Fruit fly (Drosophila melanogaster) Kc167 (cell line): ENCODE data around the gene CG14817.

Experiments used
- Myc ChIP-seq: fragments of >200 bp; optimal IDR thresholded peaks from 2 replicates; lab custom pipeline; 2017; ENCODE audit warnings: missing external identifiers
- Sin3A ChIP-seq: fragments of >200 bp; optimal IDR thresholded peaks from 2 replicates; lab custom pipeline; 2018; ENCODE audit warnings: missing external identifiers
- h ChIP-seq: fragments of >200 bp; optimal IDR thresholded peaks from 3 replicates; lab custom pipeline; 2018; ENCODE audit warnings: missing external identifiers
- insv ChIP-seq: fragments of >200 bp; optimal IDR thresholded peaks from 3 replicates; lab custom pipeline; 2018; ENCODE audit warnings: missing external identifiers
- psq ChIP-seq: fragments of >200 bp; optimal IDR thresholded peaks from 2 replicates; lab custom pipeline; 2017; ENCODE audit warnings: missing external identifiers
- ttk ChIP-seq: sonication (Bioruptor generic); optimal IDR thresholded peaks from 2 replicates; lab custom pipeline; 2017; ENCODE audit warnings: missing external identifiers

CG14817 gene

DNA sequence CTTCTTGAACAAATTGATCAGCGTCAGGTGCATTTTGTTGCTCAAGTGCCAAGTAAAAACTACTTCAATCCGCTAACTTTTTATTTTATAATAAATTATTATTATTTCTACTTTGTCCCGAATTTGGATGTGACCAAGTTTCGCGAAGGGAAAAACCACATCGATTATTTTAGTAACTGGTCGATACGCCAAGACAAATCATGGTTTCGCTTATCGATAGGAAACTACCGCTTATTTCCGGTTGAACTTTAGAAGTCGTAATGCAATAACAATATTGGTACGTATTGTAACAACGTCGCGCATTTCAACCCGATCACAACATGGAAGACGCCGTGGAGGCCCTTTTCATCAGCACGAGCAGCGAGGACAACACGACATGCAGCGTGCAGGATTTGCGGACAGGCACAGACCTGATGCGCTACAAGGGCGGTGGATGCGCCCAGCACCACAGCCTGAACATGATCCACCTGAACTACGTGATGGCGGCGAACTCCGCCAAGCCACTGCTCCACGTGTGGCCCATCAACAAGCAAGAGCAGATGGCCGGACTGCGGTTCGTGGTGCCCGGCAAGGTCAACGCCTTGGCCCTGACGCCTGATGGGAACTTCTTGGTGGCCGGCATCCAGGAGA is at the start of gene CG14817, which contains the start of gene CG14805:
CG14817 (minus strand) TSS at position 164 of the 630 bp plus-strand sequence.
CG14805 (plus strand) TSS at position 211 of the 630 bp plus-strand sequence.
- TF ChIP-seq Myc (lab: Kevin White, UChicago) (no peak), psq (no peak), ttk (lab: Kevin White, UChicago) (no peak), insv (no peak), Sin3A (lab: Kevin White, UChicago) (no peak), h (lab: Kevin White, UChicago) (no peak)

DNA sequence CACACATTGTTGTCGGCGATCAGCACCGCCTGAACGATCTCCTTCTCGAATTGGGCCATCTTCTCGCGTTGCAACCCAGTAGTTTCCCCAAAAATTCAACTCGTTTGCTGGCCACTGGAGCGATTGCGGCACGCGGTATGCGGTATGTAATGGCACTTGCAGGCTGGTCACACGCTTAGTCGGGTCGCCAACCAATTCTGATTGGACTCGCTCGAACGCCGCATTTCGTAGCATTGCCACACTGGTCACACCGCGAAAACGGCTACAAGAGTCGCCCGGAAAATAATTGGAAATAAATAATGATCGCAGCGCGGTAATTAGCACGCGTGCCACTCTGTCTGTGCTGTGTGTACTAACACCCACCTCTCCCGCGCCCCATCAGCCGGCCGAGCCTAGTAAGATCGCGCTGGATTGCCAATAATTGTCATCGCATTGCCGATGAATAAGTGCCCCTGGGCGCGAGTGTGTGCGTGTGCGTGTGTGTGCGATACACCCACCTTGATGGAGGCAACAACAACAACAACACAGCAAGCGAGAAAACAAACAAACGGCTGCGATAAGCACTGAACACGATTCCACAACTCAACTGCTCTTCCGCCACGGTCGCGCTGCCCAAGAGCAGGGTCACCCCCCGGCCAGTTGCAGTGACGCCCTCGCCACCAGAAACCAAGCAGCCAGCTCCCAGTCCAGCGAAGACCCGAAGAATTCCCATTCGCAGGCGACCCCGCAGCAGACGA is 45.9 kb upstream of the CG14817 start, which contains the start of the genes eIF2Bepsilon and Ocrl:
eIF2Bepsilon (minus strand) TSS at position 110 of the 737 bp plus-strand sequence.
Ocrl (plus strand) TSS at position 217 of the 737 bp plus-strand sequence.
- TF ChIP-seq insv (peak; percentile 93), ttk (lab: Kevin White, UChicago) (no peak)

DNA sequence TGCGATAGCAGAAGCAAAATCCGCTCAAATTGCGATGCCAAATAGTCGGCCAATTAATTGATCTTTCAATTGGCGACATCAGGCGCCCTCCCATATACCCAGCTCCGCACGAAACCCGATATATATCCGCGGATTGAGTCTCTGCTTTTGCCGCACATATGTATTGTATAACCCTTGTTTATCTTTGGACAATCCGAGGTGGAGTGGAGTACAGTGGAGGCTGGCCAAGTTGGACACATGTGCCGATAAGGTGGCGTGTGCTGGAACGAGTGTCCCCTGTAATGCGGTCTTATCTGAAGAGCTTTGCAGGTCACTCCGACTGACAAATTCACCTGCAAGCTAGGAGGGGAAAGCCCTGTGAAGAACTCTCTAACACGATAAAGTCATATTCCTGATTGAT is 32.5 kb upstream of the CG14817 start:
- TF ChIP-seq ttk (lab: Kevin White, UChicago) (no peak), psq (no peak), Sin3A (lab: Kevin White, UChicago) (no peak), h (lab: Kevin White, UChicago) (no peak), insv (no peak), Myc (lab: Kevin White, UChicago) (no peak)

DNA sequence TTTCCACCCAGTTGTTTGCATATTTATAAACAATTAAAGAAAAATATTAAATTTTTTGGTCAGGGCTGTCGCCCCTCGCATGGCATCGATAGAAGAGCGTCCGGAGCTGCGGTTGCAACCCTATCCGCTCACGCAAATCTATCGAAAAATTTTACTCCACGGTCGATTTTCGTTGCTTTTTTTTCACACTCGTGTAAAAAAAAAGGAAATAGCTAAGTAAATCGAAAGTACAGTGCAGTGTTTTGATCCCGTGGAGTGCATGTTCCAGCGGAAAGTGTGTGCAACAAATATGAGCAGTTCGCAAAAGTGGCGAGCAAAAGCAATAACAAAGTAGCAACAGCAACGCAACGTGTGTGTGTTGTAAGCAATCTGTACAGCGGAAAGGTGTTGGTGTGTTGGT is 31.7 kb upstream of the CG14817 start, which contains the start of the genes Edem1 and Rbcn-3B:
Edem1 (minus strand) TSS at position 71 of the 400 bp plus-strand sequence.
Rbcn-3B (plus strand) TSS at position 164 of the 400 bp plus-strand sequence.
- TF ChIP-seq h (lab: Kevin White, UChicago): no peak
- no peak for TF ChIP-seq ttk (lab: Kevin White, UChicago)

DNA sequence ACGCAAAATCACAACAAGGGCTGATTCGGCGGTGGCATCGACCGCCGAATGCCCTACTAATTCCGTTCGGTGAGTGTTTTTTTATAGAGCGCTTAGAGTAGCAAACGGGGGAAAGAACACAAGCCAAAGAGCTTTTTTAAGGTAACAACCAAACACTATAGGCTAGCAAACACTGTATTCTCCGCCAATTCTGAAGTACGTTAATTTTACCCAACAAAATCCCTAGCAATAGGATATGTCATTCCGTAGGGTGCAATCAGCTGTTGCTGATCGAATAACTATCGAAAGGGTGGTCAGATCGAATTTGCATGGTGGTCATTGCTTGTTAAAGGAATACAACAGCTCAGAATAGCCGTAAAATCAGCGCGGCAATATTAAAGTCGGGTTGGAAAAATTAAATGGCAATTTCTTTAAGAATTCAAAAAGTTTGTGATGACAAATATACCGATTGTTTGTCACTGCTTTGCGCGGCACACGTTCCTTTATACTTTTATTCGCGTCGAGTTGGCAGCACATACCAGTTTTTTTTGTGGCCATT is 30.7 kb upstream of the CG14817 start, which contains the start of gene mip130:
mip130 (plus strand) TSS at position 513 of the 538 bp plus-strand sequence.
- TF ChIP-seq Myc (lab: Kevin White, UChicago) (no peak), psq (no peak), Sin3A (lab: Kevin White, UChicago) (no peak), insv (no peak), h (lab: Kevin White, UChicago) (no peak), ttk (lab: Kevin White, UChicago) (no peak)

DNA sequence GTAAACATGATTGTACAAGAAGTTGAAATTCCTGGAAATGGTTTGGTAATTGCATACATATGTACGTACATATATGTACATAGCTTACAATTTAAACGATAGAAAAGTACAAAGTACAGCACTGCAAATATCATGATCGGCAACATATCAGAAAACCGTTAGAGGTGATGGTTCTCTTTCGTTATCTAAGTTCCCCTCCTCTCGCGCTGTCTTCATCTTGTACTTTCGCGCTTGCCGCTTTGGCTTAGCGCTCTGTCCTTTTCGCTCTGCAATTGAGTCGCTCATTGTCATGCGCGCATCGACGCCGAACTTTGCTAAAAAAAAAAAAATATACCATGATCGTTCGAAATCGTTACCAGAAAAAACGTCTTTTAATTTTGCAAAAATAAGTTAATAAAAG is 26.9 kb upstream of the CG14817 start:
- TF ChIP-seq Sin3A (lab: Kevin White, UChicago) (no peak), insv (no peak), h (lab: Kevin White, UChicago) (no peak), Myc (lab: Kevin White, UChicago) (no peak), ttk (lab: Kevin White, UChicago) (no peak)

DNA sequence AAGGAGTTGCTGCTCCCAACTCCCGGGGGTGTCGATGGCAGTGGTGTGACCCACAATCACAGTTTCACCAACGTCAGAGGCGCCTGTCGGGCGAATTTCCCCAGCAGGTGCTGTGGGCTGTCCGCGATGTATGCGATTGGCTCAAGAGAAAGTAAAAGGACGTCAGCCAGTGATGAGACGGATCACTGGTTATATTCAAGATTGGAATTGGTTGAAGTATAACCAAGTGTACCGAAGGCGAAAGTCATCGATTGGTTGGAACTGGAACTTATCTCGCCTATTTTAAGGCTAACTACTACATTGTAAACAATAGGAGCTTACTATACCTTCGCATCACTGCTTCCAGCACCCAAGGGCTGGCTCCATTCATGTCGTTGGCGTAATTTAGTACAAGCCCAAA is 26.0 kb upstream of the CG14817 start, which contains the start of gene CG32801:
CG32801 (minus strand) TSS at position 101 of the 400 bp plus-strand sequence.
- TF ChIP-seq Myc (lab: Kevin White, UChicago) (no peak), h (lab: Kevin White, UChicago) (no peak), Sin3A (lab: Kevin White, UChicago) (no peak), psq (no peak), insv (no peak), ttk (lab: Kevin White, UChicago) (no peak)

DNA sequence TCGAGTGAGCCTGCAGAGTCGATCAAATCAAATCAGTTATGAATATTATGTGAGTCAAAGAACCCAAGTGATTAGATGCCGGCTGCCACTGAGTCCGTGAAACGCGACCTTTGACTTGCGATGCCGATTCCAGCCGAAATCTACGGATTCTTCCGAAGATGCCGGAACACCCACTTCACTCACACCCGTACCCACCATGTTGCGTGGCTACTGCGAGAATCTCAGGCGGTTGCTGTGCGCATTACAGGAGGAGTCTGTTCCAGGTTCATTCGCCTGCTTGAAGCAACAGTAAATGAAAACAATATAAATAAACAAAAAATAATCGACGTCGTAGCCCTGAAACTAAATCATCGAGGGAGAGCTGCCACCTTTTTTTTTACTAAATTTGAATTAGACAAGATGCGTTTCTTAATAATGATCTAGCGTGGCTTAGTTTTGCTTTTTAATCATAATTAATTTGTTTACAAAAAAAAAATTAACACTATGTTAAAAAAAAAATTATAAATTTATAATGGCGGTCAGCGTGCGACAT is 24.6 kb upstream of the CG14817 start, which contains the start of gene Ldaf1:
Ldaf1 (minus strand) TSS at position 307 of the 532 bp plus-strand sequence.
- TF ChIP-seq Myc (lab: Kevin White, UChicago): no peak
- no peak for TF ChIP-seq ttk (lab: Kevin White, UChicago)
- no peak for TF ChIP-seq h (lab: Kevin White, UChicago)
- no peak for TF ChIP-seq Sin3A (lab: Kevin White, UChicago)
- no peak for TF ChIP-seq insv
- TF ChIP-seq psq: no peak

DNA sequence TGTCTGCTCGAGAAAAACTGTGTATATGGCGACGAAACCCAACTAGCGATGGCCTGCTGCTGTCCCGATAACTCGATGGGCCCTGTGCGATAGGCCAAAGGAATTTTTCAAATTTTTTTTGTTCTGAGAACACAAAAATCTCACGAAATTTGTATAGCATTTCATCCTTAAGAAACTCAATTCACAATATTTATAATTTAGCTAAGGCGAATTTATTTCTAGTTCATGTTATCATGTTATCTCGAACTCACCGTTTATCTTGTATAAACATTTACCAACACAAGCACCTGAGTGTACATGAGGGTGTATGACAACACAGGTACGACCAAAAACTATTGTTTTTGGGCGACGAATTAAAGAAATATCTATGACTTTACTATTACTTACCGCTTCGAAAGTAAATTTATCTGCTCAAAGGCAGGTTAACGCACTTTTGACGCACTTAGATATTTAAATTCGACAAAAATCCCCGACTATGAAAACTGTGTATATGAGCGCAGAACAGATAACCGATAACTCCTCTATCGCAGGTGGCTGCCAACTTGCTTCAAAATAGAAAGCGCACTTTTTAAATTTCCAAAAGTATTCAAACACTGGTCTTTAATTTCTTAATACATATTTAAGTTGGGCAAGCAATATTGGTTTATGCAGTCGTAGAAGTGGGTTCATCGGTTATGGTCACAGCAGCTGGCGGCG is 23.2 kb upstream of the CG14817 start, which contains the start of gene arm:
arm (minus strand) TSS at position 524 of the 696 bp plus-strand sequence.
- TF ChIP-seq Myc (lab: Kevin White, UChicago) (no peak), h (lab: Kevin White, UChicago) (no peak), psq (no peak), insv (no peak), ttk (lab: Kevin White, UChicago) (no peak), Sin3A (lab: Kevin White, UChicago) (no peak)

DNA sequence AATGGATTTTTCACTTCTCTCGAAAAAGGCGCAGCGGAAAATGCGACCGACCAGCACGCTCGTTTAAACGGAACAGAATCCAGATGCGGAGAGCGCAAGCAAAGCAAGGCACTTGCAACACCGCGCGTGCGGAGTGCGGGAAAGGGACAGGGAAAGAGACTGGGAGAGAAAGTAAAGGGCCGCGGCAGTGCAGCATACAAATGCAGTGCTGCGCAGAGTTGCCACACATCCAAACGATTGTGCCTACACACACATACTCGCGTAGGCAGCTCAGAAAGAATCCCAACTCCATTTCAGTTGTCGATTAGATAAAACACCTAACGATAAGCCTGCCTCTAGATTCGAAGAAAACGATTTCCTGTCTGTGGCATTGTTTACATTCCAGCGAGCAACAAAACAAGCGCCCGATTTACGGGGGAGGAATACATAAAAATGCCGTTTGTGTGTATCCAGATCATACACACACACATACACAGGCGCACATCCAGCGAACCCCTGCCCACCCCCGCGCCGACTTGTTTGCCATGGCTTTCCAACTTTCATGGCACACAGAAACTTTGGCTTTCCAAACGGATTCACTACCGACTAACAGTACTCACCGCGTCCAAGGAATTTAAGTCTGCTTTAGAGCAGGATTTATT is 22.5 kb upstream of the CG14817 start:
- TF ChIP-seq Myc (lab: Kevin White, UChicago) (no peak), psq (no peak), Sin3A (lab: Kevin White, UChicago) (no peak), h (lab: Kevin White, UChicago) (no peak), insv (no peak), ttk (lab: Kevin White, UChicago) (no peak)

DNA sequence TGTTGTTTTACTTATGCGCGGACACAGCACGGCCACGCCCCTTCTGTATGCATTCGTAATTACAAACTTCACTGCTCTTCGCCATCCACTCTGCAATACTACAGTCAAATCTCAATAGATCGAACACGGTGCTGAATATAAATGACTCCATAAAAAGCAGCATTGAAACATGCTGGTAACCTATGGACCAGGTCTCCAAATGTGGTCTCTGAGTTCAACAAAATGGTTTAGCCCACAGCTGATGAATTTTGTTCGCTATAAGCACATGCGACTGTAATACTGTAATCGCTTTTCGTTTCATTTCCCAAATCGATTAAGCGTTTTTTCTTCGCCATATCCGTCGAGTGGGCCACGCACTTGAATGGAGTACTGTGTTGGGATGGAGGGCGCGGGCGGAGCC is 20.3 kb upstream of the CG14817 start:
- no peak for TF ChIP-seq Sin3A (lab: Kevin White, UChicago)
- TF ChIP-seq insv: no peak
- TF ChIP-seq h (lab: Kevin White, UChicago): no peak
- no peak for TF ChIP-seq ttk (lab: Kevin White, UChicago)
- no peak for TF ChIP-seq Myc (lab: Kevin White, UChicago)
- TF ChIP-seq psq: no peak
